Worm (Caenorhabditis elegans) whole organism, early embryonic: ENCODE data around the gene lec-3.
A peak's percentile ranks its signal among the peaks of the same experiment; 100 is the strongest.

Source experiments
- B0310.2 ChIP-seq: sonication (generic microtip); optimal IDR thresholded peaks from 2 replicates; lab custom pipeline; 2016; ENCODE audit warnings: mild to moderate bottlenecking, missing genetic modification characterization, missing compliant biosample characterization
- F13C5.2 ChIP-seq: sonication (generic microtip); optimal IDR thresholded peaks from 2 replicates; lab custom pipeline; 2017; ENCODE audit warnings: mild to moderate bottlenecking, missing genetic modification characterization, inconsistent platforms, missing compliant biosample characterization
- aly-1 ChIP-seq: sonication (generic microtip); optimal IDR thresholded peaks from 2 replicates; lab custom pipeline; 2016; ENCODE audit warnings: missing genetic modification characterization, missing compliant biosample characterization
- ama-1 ChIP-seq: fragments of 150-350 bp; optimal IDR thresholded peaks from 2 replicates; lab custom pipeline; 2014
- ceh-13 ChIP-seq: fragments of 200-800 bp; sonication (Bioruptor generic); optimal IDR thresholded peaks from 2 replicates; lab custom pipeline; 2018; ENCODE audit warnings: mild to moderate bottlenecking, missing genetic modification characterization, missing compliant biosample characterization
- ceh-36 ChIP-seq: sonication (generic microtip); optimal IDR thresholded peaks from 2 replicates; lab custom pipeline; 2016; ENCODE audit warnings: missing genetic modification characterization, inconsistent platforms, missing compliant biosample characterization
- ets-7 ChIP-seq: sonication (generic microtip); optimal IDR thresholded peaks from 2 replicates; lab custom pipeline; 2016; ENCODE audit warnings: missing genotype, missing genetic modification characterization, missing compliant biosample characterization
- flt-1 ChIP-seq: fragments of 200-800 bp; sonication (Bioruptor generic); IDR thresholded peaks from 2 replicates; pipeline ENCODE4 v1.3.6; 2022; ENCODE audit warnings: missing genetic modification characterization, missing compliant biosample characterization
- hmbx-1 ChIP-seq: sonication (generic microtip); optimal IDR thresholded peaks from 2 replicates; lab custom pipeline; 2016; ENCODE audit warnings: mild to moderate bottlenecking, missing genetic modification characterization, missing compliant biosample characterization
- hmg-4 ChIP-seq: fragments of 200-800 bp; sonication (Bioruptor generic); optimal IDR thresholded peaks from 2 replicates; lab custom pipeline; 2018; ENCODE audit warnings: mild to moderate bottlenecking, missing genetic modification characterization, missing compliant biosample characterization
- hnd-1 ChIP-seq: sonication (generic microtip); optimal IDR thresholded peaks from 2 replicates; lab custom pipeline; 2016; ENCODE audit warnings: missing genetic modification characterization, missing compliant biosample characterization
- pes-1 ChIP-seq: fragments of 200-800 bp; sonication (Bioruptor generic); IDR thresholded peaks from 2 replicates; pipeline ENCODE4 v1.3.6; 2022; ENCODE audit warnings: missing genetic modification reagents, missing genetic modification characterization, missing compliant biosample characterization
- scrt-1 ChIP-seq: fragments of 200-800 bp; sonication (Bioruptor generic); IDR thresholded peaks from 2 replicates; pipeline ENCODE4 v1.3.6; 2022; ENCODE audit warnings: missing genetic modification characterization, missing compliant biosample characterization
- sea-1 ChIP-seq: fragments of 200-800 bp; sonication (Bioruptor generic); conservative IDR thresholded peaks from 2 replicates; pipeline ENCODE4 v1.3.6; 2022; ENCODE audit warnings: missing genetic modification characterization, missing compliant biosample characterization
- tbx-11 ChIP-seq: fragments of 200-800 bp; sonication (Bioruptor generic); IDR thresholded peaks from 2 replicates; pipeline ENCODE4 v1.3.6; 2022; ENCODE audit warnings: missing genetic modification characterization, missing compliant biosample characterization
- tbx-37 ChIP-seq: fragments of 200-800 bp; sonication (Bioruptor generic); conservative IDR thresholded peaks from 2 replicates; pipeline ENCODE4 v1.3.6; 2022; ENCODE audit warnings: missing genetic modification reagents, missing genetic modification characterization, missing compliant biosample characterization
- tra-4 ChIP-seq: sonication (generic microtip); optimal IDR thresholded peaks from 2 replicates; lab custom pipeline; 2017; ENCODE audit warnings: missing genetic modification characterization, missing compliant biosample characterization

The lec-3 gene

ce11 chrII:10044961-10045360 is 54.0 kb downstream of the lec-3 start, which contains the start of the genes F52H3.11 and bath-38:
Gene F52H3.11, minus strand, starts transcription at chrII:10045163.
Gene bath-38, minus strand, starts transcription at chrII:10045270.
- TF ChIP-seq ama-1 (lab: Kevin White, UChicago) = no peak
- no peak for TF ChIP-seq ceh-36
- TF ChIP-seq F13C5.2 (tag; lab: Kevin White, UChicago) = peak; percentile 30

- TF ChIP-seq scrt-1 (no peak), ceh-13 (GFP tag; lab: Kevin White, UChicago) (no peak), ceh-36 (no peak), tbx-37 (no peak), F13C5.2 (tag; lab: Kevin White, UChicago) (no peak), ets-7 (tag; lab: Kevin White, UChicago) (no peak), aly-1 (no peak), sea-1 (GFP tag; lab: Robert Waterston, UW) (no peak), hmbx-1 (tag; lab: Kevin White, UChicago) (no peak), flt-1 (GFP tag; lab: Robert Waterston, UW) (no peak), pes-1 (GFP tag; lab: Robert Waterston, UW) (no peak), hmg-4 (GFP tag; lab: Kevin White, UChicago) (no peak), hnd-1 (tag; lab: Kevin White, UChicago) (no peak), tbx-11 (GFP tag; lab: Robert Waterston, UW) (no peak), tra-4 (tag; lab: Kevin White, UChicago) (no peak), B0310.2 (no peak), ama-1 (lab: Kevin White, UChicago) (no peak)
Observed at ce11 chrII:10045670-10046069, 54.8 kb downstream of the lec-3 start.

- TF ChIP-seq tra-4 (tag; lab: Kevin White, UChicago) (no peak), ceh-13 (GFP tag; lab: Kevin White, UChicago) (no peak), pes-1 (GFP tag; lab: Robert Waterston, UW) (no peak), ets-7 (tag; lab: Kevin White, UChicago) (no peak), F13C5.2 (tag; lab: Kevin White, UChicago) (no peak)
Observed at ce11 chrII:10048568-10048967, 57.7 kb downstream of the lec-3 start, which contains the start of gene flp-4. Gene flp-4, plus strand, starts transcription at chrII:10048868.
